Worm (Caenorhabditis elegans) whole organism, L3 larva: ENCODE measurements around the gene R144.10.

Experiments
- R02D3.7 ChIP-seq: fragments of 150-350 bp; optimal IDR thresholded peaks from 2 replicates; lab custom pipeline; 2014; ENCODE audit warnings: missing biosample characterization, missing genetic modification characterization
- ceh-16 ChIP-seq: sonication (generic microtip); optimal IDR thresholded peaks from 2 replicates; lab custom pipeline; 2017; ENCODE audit warnings: missing biosample characterization, missing genetic modification characterization
- daf-12 ChIP-seq: fragments of 150-350 bp; optimal IDR thresholded peaks from 2 replicates; lab custom pipeline; 2014; ENCODE audit warnings: missing biosample characterization, missing genetic modification reagents, missing genetic modification characterization
- elt-3 ChIP-seq, 3 experiments: fragments of 150-350 bp in 1 of 3; sonication (generic microtip) in 2 of 3; optimal IDR thresholded peaks; 2 replicates in 2 of 3; 4 replicates in 1 of 3; lab custom pipeline; 2014 to 2017; ENCODE audit warnings: missing biosample characterization in 3 of 3, missing genetic modification characterization in 3 of 3
- eor-1 ChIP-seq, 2 experiments: fragments of 150-350 bp; optimal IDR thresholded peaks; 2 replicates each; lab custom pipeline; 2014 to 2018; ENCODE audit warnings: missing biosample characterization in 2 of 2, missing genetic modification characterization in 2 of 2
- lin-39 ChIP-seq: fragments of 150-350 bp; optimal IDR thresholded peaks from 2 replicates; lab custom pipeline; 2018; ENCODE audit warnings: missing biosample characterization, missing genetic modification reagents, missing genetic modification characterization
- nhr-11 ChIP-seq: fragments of 150-350 bp; optimal IDR thresholded peaks from 2 replicates; lab custom pipeline; 2014; ENCODE audit warnings: missing biosample characterization, missing genetic modification characterization
- nhr-23 ChIP-seq: fragments of 150-350 bp; optimal IDR thresholded peaks from 2 replicates; lab custom pipeline; 2014; ENCODE audit warnings: missing biosample characterization, missing genetic modification reagents, missing genetic modification characterization
- nhr-43 ChIP-seq: sonication (generic microtip); optimal IDR thresholded peaks from 2 replicates; lab custom pipeline; 2016; ENCODE audit warnings: mild to moderate bottlenecking, missing genetic modification characterization, missing compliant biosample characterization; ENCODE audit not compliant: poor library complexity, severe bottlenecking
- nhr-77 ChIP-seq: fragments of 150-350 bp; optimal IDR thresholded peaks from 2 replicates; lab custom pipeline; 2014; ENCODE audit warnings: missing biosample characterization, missing genetic modification characterization

DNA sequence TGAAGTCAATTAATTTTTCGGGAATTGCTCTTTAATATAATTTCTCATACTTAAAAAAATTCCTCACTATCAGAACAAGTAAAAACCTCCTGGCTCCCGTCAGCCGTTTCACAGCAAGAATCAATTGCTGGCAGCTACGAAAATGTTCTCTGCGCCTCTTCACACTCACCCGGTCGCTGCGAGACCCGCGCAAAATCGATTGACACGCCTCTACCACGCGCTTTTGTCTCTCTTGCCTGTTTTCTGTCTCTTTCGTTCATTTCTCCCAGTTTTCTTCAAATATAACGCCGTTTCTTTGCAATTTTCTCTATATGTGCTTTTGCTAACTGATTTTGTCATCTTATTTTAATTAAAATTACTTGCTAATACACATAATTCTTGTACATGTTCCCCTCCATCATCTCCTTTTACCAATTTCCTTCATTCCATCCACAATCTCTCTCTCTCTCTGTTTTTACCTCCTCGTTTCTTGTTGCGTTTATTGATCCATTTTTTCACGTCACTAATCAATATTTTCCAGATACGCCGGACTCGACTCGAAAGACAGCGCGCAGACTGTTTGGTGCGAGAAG lies 22.3 kb upstream of the R144.10 start, which contains the start of gene pcf-11:
- peak; percentile 42 for TF ChIP-seq nhr-43 (tag; lab: Kevin White, UChicago)
- TF ChIP-seq nhr-77, result no peak
- peak; percentile 34 for TF ChIP-seq nhr-23 (tag; lab: Kevin White, UChicago)
- TF ChIP-seq eor-1 (tag; optimal IDR thresholded peaks at IDR 0.05; lab: Kevin White, UChicago), result no peak
- no peak for TF ChIP-seq elt-3 (tag; optimal IDR thresholded peaks at IDR 0.05; lab: Kevin White, UChicago)
- no peak for TF ChIP-seq R02D3.7
- TF ChIP-seq ceh-16 (tag; lab: Kevin White, UChicago), result no peak
- peak; percentile 86 for TF ChIP-seq lin-39
- TF ChIP-seq daf-12 (tag; lab: Kevin White, UChicago), result no peak
- TF ChIP-seq nhr-11, result no peak
